Worm (Caenorhabditis elegans) whole organism, L4/young adult: ENCODE results near the gene C02F5.14.

ENCODE experiments used
- W03F9.2 ChIP-seq: fragments of 150-350 bp; optimal IDR thresholded peaks from 2 replicates; lab custom pipeline; 2014; ENCODE audit warnings: missing biosample characterization, missing genetic modification characterization
- dao-5 ChIP-seq: sonication (generic microtip); optimal IDR thresholded peaks from 2 replicates; lab custom pipeline; 2016; ENCODE audit warnings: missing genotype, missing genetic modification characterization, moderate library complexity, missing compliant biosample characterization
- him-1 ChIP-seq: sonication (generic microtip); optimal IDR thresholded peaks from 2 replicates; lab custom pipeline; 2016; ENCODE audit warnings: missing genotype, missing genetic modification reagents, missing genetic modification characterization, missing compliant biosample characterization

DNA sequence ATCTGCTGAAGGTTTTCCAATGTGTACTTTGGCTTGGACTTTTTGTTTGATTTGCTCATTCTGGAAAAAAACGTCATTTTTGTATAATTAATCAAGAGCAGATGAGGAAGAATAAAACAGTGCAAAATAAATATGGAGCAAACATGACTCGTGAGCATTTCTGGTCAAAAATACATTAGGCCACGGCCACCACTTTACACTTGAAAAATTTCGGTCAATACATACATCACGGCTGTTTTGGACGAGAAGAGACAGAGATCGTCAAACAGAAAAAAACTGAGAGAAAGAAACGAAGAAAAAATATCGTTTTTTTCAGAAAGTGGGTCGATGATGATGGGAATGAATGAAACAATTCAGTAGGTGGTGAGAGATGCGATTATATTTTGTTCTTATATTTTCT, 33.0 kb upstream of the C02F5.14 start, which contains the start of the genes F09G8.7 and crn-7:
- TF ChIP-seq him-1 (no peak), dao-5 (tag; lab: Kevin White, UChicago) (no peak), W03F9.2 (no peak)
